Worm (Caenorhabditis elegans) whole organism, young adult: ENCODE results near the gene tlk-1.

ENCODE experiments used
- B0035.1 ChIP-seq: sonication (generic microtip); optimal IDR thresholded peaks from 2 replicates; lab custom pipeline; 2016; ENCODE audit warnings: missing genetic modification characterization, mild to moderate bottlenecking, missing compliant biosample characterization, missing genotype, missing genetic modification reagents
- C06A6.2 ChIP-seq: fragments of 200-800 bp; sonication (Bioruptor generic); conservative IDR thresholded peaks from 2 replicates; pipeline ENCODE4 v1.3.6; 2022; ENCODE audit warnings: missing genetic modification characterization, missing compliant biosample characterization
- F23B12.7 ChIP-seq: sonication (generic microtip); optimal IDR thresholded peaks from 2 replicates; lab custom pipeline; 2017; ENCODE audit warnings: missing genetic modification characterization, mild to moderate bottlenecking, missing compliant biosample characterization, antibody characterized with exemption, moderate library complexity; ENCODE audit not compliant: insufficient read depth
- F33H1.4 ChIP-seq: fragments of 200-800 bp; sonication (Bioruptor generic); IDR thresholded peaks from 2 replicates; pipeline ENCODE4 v1.3.6; 2022; ENCODE audit warnings: missing genetic modification reagents, missing genetic modification characterization, missing compliant biosample characterization
- F39B2.1 ChIP-seq: fragments of 200-800 bp; sonication (Bioruptor generic); IDR thresholded peaks from 2 replicates; pipeline ENCODE4 v1.3.6; 2022; ENCODE audit warnings: missing genetic modification reagents, missing genetic modification characterization, missing compliant biosample characterization
- F49E8.2 ChIP-seq: sonication (generic microtip); optimal IDR thresholded peaks from 3 replicates; lab custom pipeline; 2017; ENCODE audit warnings: missing genetic modification characterization, mild to moderate bottlenecking, missing compliant biosample characterization, antibody characterized with exemption, moderate library complexity; ENCODE audit not compliant: insufficient read depth
- T07F8.4 ChIP-seq: sonication (generic microtip); optimal IDR thresholded peaks from 2 replicates; lab custom pipeline; 2016; ENCODE audit warnings: mild to moderate bottlenecking, missing genetic modification characterization, moderate library complexity, missing compliant biosample characterization
- Y53F4B.3 ChIP-seq: fragments of 200-800 bp; sonication (Bioruptor generic); IDR thresholded peaks from 2 replicates; pipeline ENCODE4 v1.3.6; 2022; ENCODE audit warnings: missing genetic modification reagents, missing genetic modification characterization, missing compliant biosample characterization
- Y79H2A.3 ChIP-seq: fragments of 200-800 bp; sonication (Bioruptor generic); conservative IDR thresholded peaks from 2 replicates; pipeline ENCODE4 v1.3.6; 2022; ENCODE audit warnings: missing genetic modification reagents, missing genetic modification characterization, missing compliant biosample characterization
- Y95B8A.8 ChIP-seq: fragments of 200-800 bp; sonication (Bioruptor generic); IDR thresholded peaks from 2 replicates; pipeline ENCODE4 v1.3.6; 2022; ENCODE audit warnings: missing genetic modification reagents, missing genetic modification characterization, missing compliant biosample characterization
- ZK185.1 ChIP-seq: sonication (generic microtip); optimal IDR thresholded peaks from 2 replicates; lab custom pipeline; 2016; ENCODE audit warnings: mild to moderate bottlenecking, missing genetic modification characterization, missing compliant biosample characterization; ENCODE audit not compliant: poor library complexity, severe bottlenecking
- akir-1 ChIP-seq: fragments of 200-800 bp; sonication (Bioruptor generic); optimal IDR thresholded peaks from 2 replicates; lab custom pipeline; 2018; ENCODE audit warnings: mild to moderate bottlenecking, missing genetic modification characterization, moderate library complexity, missing compliant biosample characterization
- aptf-2 ChIP-seq: fragments of 200-800 bp; sonication (Bioruptor generic); conservative IDR thresholded peaks from 2 replicates; pipeline ENCODE4 v1.3.6; 2022; ENCODE audit warnings: missing genetic modification reagents, missing genetic modification characterization, missing compliant biosample characterization
- attf-5 ChIP-seq: fragments of 200-800 bp; sonication (Bioruptor generic); optimal IDR thresholded peaks from 2 replicates; lab custom pipeline; 2018; ENCODE audit warnings: mild to moderate bottlenecking, missing genetic modification characterization, missing compliant biosample characterization
- bed-2 ChIP-seq: fragments of 200-800 bp; sonication (Bioruptor generic); IDR thresholded peaks from 2 replicates; pipeline ENCODE4 v1.3.6; 2022; ENCODE audit warnings: missing genetic modification reagents, missing genetic modification characterization, missing compliant biosample characterization
- ceh-91 ChIP-seq: fragments of 200-800 bp; sonication (Bioruptor generic); IDR thresholded peaks from 2 replicates; pipeline ENCODE4 v1.3.6; 2022; ENCODE audit warnings: missing genetic modification reagents, missing genetic modification characterization, missing compliant biosample characterization
- dox-1 ChIP-seq: fragments of 200-800 bp; sonication (Bioruptor generic); IDR thresholded peaks from 2 replicates; pipeline ENCODE4 v1.3.6; 2022; ENCODE audit warnings: missing genetic modification reagents, missing genetic modification characterization, missing compliant biosample characterization
- efl-1 ChIP-seq: fragments of 150-350 bp; optimal IDR thresholded peaks from 2 replicates; lab custom pipeline; 2014; ENCODE audit warnings: missing biosample characterization, missing genetic modification reagents, missing genetic modification characterization
- egl-18 ChIP-seq: fragments of 200-800 bp; sonication (Bioruptor generic); IDR thresholded peaks from 2 replicates; pipeline ENCODE4 v1.3.6; 2022; ENCODE audit warnings: missing genetic modification reagents, missing genetic modification characterization, missing compliant biosample characterization
- hmg-1.2 ChIP-seq: fragments of 200-800 bp; sonication (Bioruptor generic); IDR thresholded peaks from 2 replicates; pipeline ENCODE4 v1.3.6; 2022; ENCODE audit warnings: missing genetic modification reagents, missing genetic modification characterization, missing compliant biosample characterization
- hrde-1 ChIP-seq: sonication (generic microtip); optimal IDR thresholded peaks from 2 replicates; lab custom pipeline; 2016; ENCODE audit warnings: missing genetic modification characterization, mild to moderate bottlenecking, missing compliant biosample characterization, moderate library complexity, missing genotype, missing genetic modification reagents, borderline replicate concordance
- lin-26 ChIP-seq: fragments of 200-800 bp; sonication (Bioruptor generic); IDR thresholded peaks from 2 replicates; pipeline ENCODE4 v1.3.6; 2022; ENCODE audit warnings: missing genetic modification reagents, missing genetic modification characterization, missing compliant biosample characterization
- lin-35 ChIP-seq, 3 experiments: fragments of 150-350 bp in 2 of 3; sonication (generic microtip) in 1 of 3; optimal IDR thresholded peaks; 2 replicates each; lab custom pipeline; 2014 to 2018; ENCODE audit warnings: missing biosample characterization in 3 of 3, missing genetic modification characterization in 3 of 3, missing genetic modification reagents in 3 of 3
- lsl-1 ChIP-seq: fragments of 200-800 bp; sonication (Bioruptor generic); optimal IDR thresholded peaks from 2 replicates; lab custom pipeline; 2018; ENCODE audit warnings: mild to moderate bottlenecking, missing genetic modification characterization, moderate library complexity, missing compliant biosample characterization
- lsy-27 ChIP-seq: sonication (generic microtip); optimal IDR thresholded peaks from 2 replicates; lab custom pipeline; 2017; ENCODE audit warnings: missing genetic modification characterization, mild to moderate bottlenecking, missing compliant biosample characterization, antibody characterized with exemption, missing genotype, borderline replicate concordance; ENCODE audit not compliant: insufficient read depth
- madf-3 ChIP-seq: fragments of 200-800 bp; sonication (Bioruptor generic); IDR thresholded peaks from 2 replicates; pipeline ENCODE4 v1.3.6; 2022; ENCODE audit warnings: missing genetic modification reagents, missing genetic modification characterization, missing compliant biosample characterization
- madf-6 ChIP-seq: fragments of 200-800 bp; sonication (Bioruptor generic); IDR thresholded peaks from 2 replicates; pipeline ENCODE4 v1.3.6; 2022; ENCODE audit warnings: missing genetic modification reagents, missing genetic modification characterization, missing compliant biosample characterization
- madf-8 ChIP-seq: fragments of 200-800 bp; sonication (Bioruptor generic); conservative IDR thresholded peaks from 2 replicates; pipeline ENCODE4 v1.3.6; 2022; ENCODE audit warnings: missing genetic modification reagents, missing genetic modification characterization, missing compliant biosample characterization
- mxl-1 ChIP-seq: sonication (generic microtip); optimal IDR thresholded peaks from 2 replicates; lab custom pipeline; 2016; ENCODE audit warnings: missing genetic modification characterization, missing compliant biosample characterization
- nhr-90 ChIP-seq: sonication (generic microtip); optimal IDR thresholded peaks from 2 replicates; lab custom pipeline; 2016; ENCODE audit warnings: missing genotype, mild to moderate bottlenecking, missing genetic modification characterization, missing compliant biosample characterization
- pha-4 ChIP-seq: fragments of 150-350 bp; sonication (generic microtip); optimal IDR thresholded peaks from 2 replicates; lab custom pipeline; 2014; ENCODE audit warnings: missing biosample characterization, missing genetic modification reagents, missing genetic modification characterization
- rec-8 ChIP-seq, 2 experiments: sonication (generic microtip); optimal IDR thresholded peaks; 2 replicates each; lab custom pipeline; 2016; ENCODE audit warnings: mild to moderate bottlenecking in 2 of 2, missing genetic modification characterization in 2 of 2, missing genetic modification reagents in 2 of 2, missing genotype in 2 of 2, missing biosample characterization in 1 of 2, missing compliant biosample characterization in 1 of 2, moderate library complexity in 1 of 2
- sea-2 ChIP-seq: fragments of 200-800 bp; sonication (Bioruptor generic); IDR thresholded peaks from 2 replicates; pipeline ENCODE4 v1.3.6; 2022; ENCODE audit warnings: missing genetic modification characterization, missing compliant biosample characterization
- snpc-1.1 ChIP-seq: sonication (generic microtip); optimal IDR thresholded peaks from 2 replicates; lab custom pipeline; 2017; ENCODE audit warnings: missing genetic modification characterization, mild to moderate bottlenecking, missing compliant biosample characterization, antibody characterized with exemption, moderate library complexity, missing genotype, missing genetic modification reagents; ENCODE audit not compliant: insufficient read depth
- snpc-1.3 ChIP-seq: sonication (generic microtip); optimal IDR thresholded peaks from 2 replicates; lab custom pipeline; 2017; ENCODE audit warnings: missing genetic modification characterization, mild to moderate bottlenecking, missing compliant biosample characterization, antibody characterized with exemption, moderate library complexity, missing genotype, missing genetic modification reagents; ENCODE audit not compliant: insufficient read depth
- somi-1 ChIP-seq: fragments of 200-800 bp; sonication (Bioruptor generic); optimal IDR thresholded peaks from 2 replicates; lab custom pipeline; 2018; ENCODE audit warnings: mild to moderate bottlenecking, missing genetic modification characterization, missing compliant biosample characterization
- unc-130 ChIP-seq: sonication (generic microtip); optimal IDR thresholded peaks from 2 replicates; lab custom pipeline; 2016; ENCODE audit warnings: missing genetic modification reagents, missing genetic modification characterization, missing compliant biosample characterization
- xnd-1 ChIP-seq: sonication (generic microtip); optimal IDR thresholded peaks from 2 replicates; lab custom pipeline; 2016; ENCODE audit warnings: missing genotype, missing genetic modification reagents, missing genetic modification characterization, missing compliant biosample characterization
- ztf-26 ChIP-seq: sonication (generic microtip); optimal IDR thresholded peaks from 2 replicates; lab custom pipeline; 2017; ENCODE audit warnings: missing genetic modification characterization, missing compliant biosample characterization
- ztf-6 ChIP-seq: fragments of 200-800 bp; sonication (Bioruptor generic); IDR thresholded peaks from 2 replicates; pipeline ENCODE4 v1.3.6; 2022; ENCODE audit warnings: missing genetic modification reagents, missing genetic modification characterization, missing compliant biosample characterization

tlk-1 gene

ce11 chrIII:9746665-9747064, 47.0 kb downstream of the tlk-1 start (continued):
- TF ChIP-seq sea-2 (GFP tag; lab: Robert Waterston, UW): no peak
- TF ChIP-seq egl-18: no peak
- no peak for TF ChIP-seq Y79H2A.3 (GFP tag; lab: Robert Waterston, UW)
- no peak for TF ChIP-seq nhr-90 (tag; lab: Kevin White, UChicago)
- no peak for TF ChIP-seq hrde-1
- peak; percentile 72 for TF ChIP-seq F33H1.4 (GFP tag; lab: Robert Waterston, UW)
- TF ChIP-seq ZK185.1: no peak
- TF ChIP-seq pha-4: no peak
- no peak for TF ChIP-seq lin-26 (GFP tag; lab: Robert Waterston, UW)
- TF ChIP-seq ceh-91 (GFP tag; lab: Robert Waterston, UW): peak; percentile 74
- TF ChIP-seq Y53F4B.3 (GFP tag; lab: Robert Waterston, UW): no peak
- TF ChIP-seq madf-3: peak; percentile 79; the same call in 1 of the 2 replicates
- no peak for TF ChIP-seq rec-8 (tag; optimal IDR thresholded peaks at IDR 0.05; lab: Kevin White, UChicago)
- peak; percentile 58 for TF ChIP-seq F23B12.7
- no peak for TF ChIP-seq ztf-6
- TF ChIP-seq akir-1 (GFP tag; lab: Kevin White, UChicago): no peak
- no peak for TF ChIP-seq somi-1 (GFP tag; lab: Kevin White, UChicago)
- peak; percentile 46 for TF ChIP-seq unc-130
- TF ChIP-seq mxl-1: no peak
- no peak for TF ChIP-seq attf-5 (GFP tag; lab: Kevin White, UChicago)
- 0 out of 2 replicates have a peak, but pooled peaks have one; percentile 38 for TF ChIP-seq Y95B8A.8 (GFP tag; lab: Robert Waterston, UW)
- no peak for TF ChIP-seq dox-1 (GFP tag; lab: Robert Waterston, UW)
- TF ChIP-seq bed-2 (GFP tag; lab: Robert Waterston, UW): no peak
- no peak for TF ChIP-seq lin-35 (GFP tag; optimal IDR thresholded peaks at IDR 0.05; lab: Kevin White, UChicago)
- no peak for TF ChIP-seq B0035.1 (tag; lab: Kevin White, UChicago)
- TF ChIP-seq efl-1 (GFP tag; lab: Kevin White, UChicago): peak; percentile 85
- peak; percentile 75 for TF ChIP-seq hmg-1.2 (GFP tag; lab: Robert Waterston, UW)
- peak; percentile 71 for TF ChIP-seq xnd-1
- TF ChIP-seq snpc-1.3 (tag; lab: Kevin White, UChicago): peak; percentile 56
- TF ChIP-seq aptf-2 (GFP tag; lab: Robert Waterston, UW): no peak
- TF ChIP-seq F39B2.1 (GFP tag; lab: Robert Waterston, UW): no peak
- TF ChIP-seq lsy-27 (tag; lab: Kevin White, UChicago): no peak
- peak; percentile 65 for TF ChIP-seq lsl-1 (GFP tag; lab: Kevin White, UChicago)
- TF ChIP-seq madf-8 (GFP tag; lab: Robert Waterston, UW): peak; percentile 70
- TF ChIP-seq C06A6.2: no peak
- TF ChIP-seq snpc-1.1: no peak
- peak; percentile 78 for TF ChIP-seq F49E8.2 (tag; lab: Kevin White, UChicago)
- peak; percentile 89 for TF ChIP-seq madf-6
- no peak for TF ChIP-seq ztf-26
- no peak for TF ChIP-seq T07F8.4 (tag; lab: Kevin White, UChicago)
